Worm (Caenorhabditis elegans) whole organism, L4 larva: ENCODE data around the gene tsen-54.
A peak's percentile ranks its signal among the peaks of the same experiment; 100 is the strongest.

Experiments used
- aha-1 ChIP-seq: fragments of 150-350 bp; peaks from one replicate; lab custom pipeline; 2014; ENCODE audit warnings: missing biosample characterization, missing genetic modification characterization
- arid-1 ChIP-seq: fragments of 200-800 bp; sonication (Bioruptor generic); conservative IDR thresholded peaks from 2 replicates; pipeline ENCODE4 v1.3.6; 2022; ENCODE audit warnings: missing genetic modification reagents, missing genetic modification characterization, missing compliant biosample characterization
- ceh-32 ChIP-seq: sonication (generic microtip); optimal IDR thresholded peaks from 2 replicates; lab custom pipeline; 2016; ENCODE audit warnings: mild to moderate bottlenecking, missing genetic modification characterization, missing compliant biosample characterization; ENCODE audit not compliant: poor library complexity
- ctbp-1 ChIP-seq: fragments of 200-800 bp; sonication (Bioruptor generic); IDR thresholded peaks from 2 replicates; pipeline ENCODE4 v1.3.6; 2022; ENCODE audit warnings: missing genetic modification reagents, missing genetic modification characterization, missing compliant biosample characterization
- dmd-9 ChIP-seq: fragments of 200-800 bp; sonication (Bioruptor generic); IDR thresholded peaks from 2 replicates; pipeline ENCODE4 v1.3.6; 2022; ENCODE audit warnings: missing genetic modification reagents, missing genetic modification characterization, missing compliant biosample characterization
- lin-38 ChIP-seq: fragments of 200-800 bp; sonication (Bioruptor generic); IDR thresholded peaks from 2 replicates; pipeline ENCODE4 v1.3.6; 2022; ENCODE audit warnings: missing genetic modification reagents, missing genetic modification characterization, missing compliant biosample characterization
- mdl-1 ChIP-seq, 2 experiments: fragments of 150-350 bp in 1 of 2; sonication (generic microtip) in 1 of 2; optimal IDR thresholded peaks; 2 replicates each; lab custom pipeline; 2014 to 2017; ENCODE audit warnings: missing biosample characterization in 2 of 2, missing genetic modification characterization in 2 of 2
- nhr-102 ChIP-seq: sonication (generic microtip); optimal IDR thresholded peaks from 2 replicates; lab custom pipeline; 2016; ENCODE audit warnings: mild to moderate bottlenecking, missing genetic modification characterization, moderate library complexity, missing compliant biosample characterization
- nhr-111 ChIP-seq: fragments of 200-800 bp; sonication (Bioruptor generic); optimal IDR thresholded peaks from 2 replicates; lab custom pipeline; 2018; ENCODE audit warnings: mild to moderate bottlenecking, missing genetic modification characterization, missing compliant biosample characterization
- nhr-25 ChIP-seq: sonication (generic microtip); optimal IDR thresholded peaks from 2 replicates; lab custom pipeline; 2017; ENCODE audit warnings: missing genetic modification characterization, mild to moderate bottlenecking, missing compliant biosample characterization, antibody characterized with exemption, moderate library complexity, borderline replicate concordance; ENCODE audit not compliant: insufficient read depth
- zag-1 ChIP-seq: fragments of 150-350 bp; optimal IDR thresholded peaks from 2 replicates; lab custom pipeline; 2014; ENCODE audit warnings: missing biosample characterization, missing genetic modification characterization
- ztf-11 ChIP-seq: fragments of 150-350 bp; optimal IDR thresholded peaks from 2 replicates; lab custom pipeline; 2014; ENCODE audit warnings: missing biosample characterization, missing genetic modification characterization

tsen-54 gene

DNA sequence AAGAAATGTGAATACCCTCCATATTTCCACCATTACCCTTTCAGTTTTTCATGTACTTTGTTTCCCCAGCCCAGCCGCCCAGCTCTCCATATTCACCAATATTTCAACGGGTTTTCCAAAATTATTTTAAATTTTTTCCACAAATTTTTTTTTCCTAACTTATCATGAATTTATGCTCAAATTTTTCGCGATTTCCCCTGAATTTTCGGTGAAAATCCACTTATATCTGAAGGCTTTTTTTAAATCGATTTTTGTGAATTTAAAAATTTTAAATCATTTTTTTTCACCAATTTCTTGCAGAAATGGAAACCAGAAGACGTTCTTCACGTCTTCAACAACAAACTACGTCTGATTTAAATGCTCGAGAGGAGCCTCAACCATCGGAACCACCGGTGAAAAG lies 44.8 kb downstream of the tsen-54 start, which contains the start of gene xpc-1:
xpc-1 (plus strand) TSS at position 301 of the 400 bp plus-strand sequence.
- TF ChIP-seq arid-1 (no peak), nhr-25 (tag; lab: Kevin White, UChicago) (no peak), zag-1 (tag; lab: Kevin White, UChicago) (no peak), nhr-111 (no peak), ceh-32 (tag; lab: Kevin White, UChicago) (no peak), ctbp-1 (GFP tag; lab: Robert Waterston, UW) (no peak)

DNA sequence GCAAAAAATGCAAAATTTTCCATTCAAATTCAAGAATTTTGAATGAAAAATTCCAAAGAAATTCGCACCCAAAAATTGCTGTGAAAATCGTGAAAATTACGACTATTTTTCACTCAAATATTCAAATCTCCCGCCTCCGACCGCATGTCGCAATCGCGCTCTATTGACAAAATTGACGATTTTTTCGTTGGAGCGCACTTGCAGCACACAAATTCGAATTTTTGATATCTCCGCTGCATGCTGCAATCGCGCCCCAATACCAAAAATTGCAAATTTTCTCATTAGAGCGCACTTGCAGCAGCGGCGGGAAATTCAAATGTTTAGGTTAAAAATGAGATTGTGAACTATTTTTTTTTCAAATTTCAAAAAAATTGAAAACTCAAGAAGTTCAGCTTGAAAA lies 49.8 kb downstream of the tsen-54 start:
- TF ChIP-seq mdl-1 (tag; optimal IDR thresholded peaks at IDR 0.05; lab: Kevin White, UChicago) (no peak), lin-38 (peak; percentile 83), ztf-11 (tag; lab: Kevin White, UChicago) (no peak), nhr-102 (no peak), dmd-9 (no peak)
- TF ChIP-seq, all 104 proteins: peak for 1

DNA sequence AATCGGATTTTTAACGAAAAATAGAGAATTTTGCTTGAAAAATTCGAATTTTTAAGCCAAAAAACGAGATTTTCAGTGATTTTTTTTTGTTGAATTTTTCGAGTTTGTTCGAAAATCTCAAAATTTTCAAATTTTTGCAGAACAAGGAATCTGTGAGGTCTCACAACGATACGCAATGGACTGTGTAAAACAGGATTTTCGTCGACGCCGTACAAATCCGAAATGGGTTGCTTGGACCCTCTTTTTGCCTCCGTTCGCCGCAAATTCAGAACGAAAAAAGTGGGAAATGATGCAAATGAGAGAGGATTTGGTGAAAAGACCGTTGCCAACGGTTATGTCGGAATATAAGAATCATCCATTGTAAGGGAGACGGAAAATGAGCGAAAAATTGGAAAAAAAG lies 54.3 kb downstream of the tsen-54 start:
- TF ChIP-seq aha-1 (tag; lab: Kevin White, UChicago) (peak; percentile 41), ztf-11 (tag; lab: Kevin White, UChicago) (no peak)
